Worm (Caenorhabditis elegans) whole organism, L3 larva: ENCODE data around the gene W04H10.2.
A peak's percentile ranks its signal among the peaks of the same experiment; 100 is the strongest.

Source experiments
- R02D3.7 ChIP-seq: fragments of 150-350 bp; optimal IDR thresholded peaks from 2 replicates; lab custom pipeline; 2014; ENCODE audit warnings: missing biosample characterization, missing genetic modification characterization
- ZK546.5 ChIP-seq: sonication (generic microtip); optimal IDR thresholded peaks from 2 replicates; lab custom pipeline; 2017; ENCODE audit warnings: missing biosample characterization, missing genetic modification characterization
- aly-2 ChIP-seq: fragments of 150-350 bp; optimal IDR thresholded peaks from 2 replicates; lab custom pipeline; 2014; ENCODE audit warnings: missing biosample characterization, missing genetic modification characterization
- ama-1 ChIP-seq: fragments of 150-350 bp; optimal IDR thresholded peaks from 2 replicates; lab custom pipeline; 2018
- ceh-16 ChIP-seq: sonication (generic microtip); optimal IDR thresholded peaks from 2 replicates; lab custom pipeline; 2017; ENCODE audit warnings: missing biosample characterization, missing genetic modification characterization
- ceh-28 ChIP-seq: fragments of 150-350 bp; optimal IDR thresholded peaks from 2 replicates; lab custom pipeline; 2014; ENCODE audit warnings: missing biosample characterization, missing genetic modification reagents, missing genetic modification characterization
- ceh-82 ChIP-seq: fragments of 150-350 bp; optimal IDR thresholded peaks from 2 replicates; lab custom pipeline; 2014; ENCODE audit warnings: missing biosample characterization, missing genetic modification characterization
- egl-27 ChIP-seq: sonication (generic microtip); optimal IDR thresholded peaks from 4 replicates; lab custom pipeline; 2017; ENCODE audit warnings: missing biosample characterization, missing genetic modification reagents, missing genetic modification characterization
- egl-5 ChIP-seq: fragments of 150-350 bp; optimal IDR thresholded peaks from 2 replicates; lab custom pipeline; 2017; ENCODE audit warnings: missing biosample characterization, missing genetic modification reagents, missing genetic modification characterization, inconsistent platforms
- elt-1 ChIP-seq: fragments of 150-350 bp; optimal IDR thresholded peaks from 2 replicates; lab custom pipeline; 2014; ENCODE audit warnings: missing biosample characterization, missing genetic modification characterization
- elt-2 ChIP-seq: sonication (generic microtip); optimal IDR thresholded peaks from 2 replicates; lab custom pipeline; 2016; ENCODE audit warnings: missing genetic modification reagents, mild to moderate bottlenecking, missing genetic modification characterization, missing compliant biosample characterization
- elt-3 ChIP-seq, 3 experiments: fragments of 150-350 bp in 1 of 3; sonication (generic microtip) in 2 of 3; optimal IDR thresholded peaks; 2 replicates in 2 of 3; 4 replicates in 1 of 3; lab custom pipeline; 2014 to 2017; ENCODE audit warnings: missing biosample characterization in 3 of 3, missing genetic modification characterization in 3 of 3
- eor-1 ChIP-seq, 2 experiments: fragments of 150-350 bp; optimal IDR thresholded peaks; 2 replicates each; lab custom pipeline; 2014 to 2018; ENCODE audit warnings: missing biosample characterization in 2 of 2, missing genetic modification characterization in 2 of 2
- fkh-10 ChIP-seq: sonication (generic microtip); optimal IDR thresholded peaks from 2 replicates; lab custom pipeline; 2017; ENCODE audit warnings: missing biosample characterization, missing genetic modification reagents, missing genetic modification characterization
- fkh-2 ChIP-seq: fragments of 150-350 bp; optimal IDR thresholded peaks from 2 replicates; lab custom pipeline; 2014; ENCODE audit warnings: missing biosample characterization, missing genetic modification reagents, missing genetic modification characterization
- fos-1 ChIP-seq: fragments of 150-350 bp; optimal IDR thresholded peaks from 2 replicates; lab custom pipeline; 2014; ENCODE audit warnings: missing biosample characterization, missing genetic modification characterization
- hmg-11 ChIP-seq: sonication (generic microtip); optimal IDR thresholded peaks from 2 replicates; lab custom pipeline; 2016; ENCODE audit warnings: missing genetic modification characterization, missing compliant biosample characterization
- jun-1 ChIP-seq: fragments of 150-350 bp; optimal IDR thresholded peaks from 2 replicates; lab custom pipeline; 2014; ENCODE audit warnings: missing biosample characterization, missing genetic modification reagents, missing genetic modification characterization
- lin-15B ChIP-seq: fragments of 150-350 bp; optimal IDR thresholded peaks from 2 replicates; lab custom pipeline; 2014; ENCODE audit warnings: missing biosample characterization, missing genetic modification characterization
- lin-39 ChIP-seq: fragments of 150-350 bp; optimal IDR thresholded peaks from 2 replicates; lab custom pipeline; 2018; ENCODE audit warnings: missing biosample characterization, missing genetic modification reagents, missing genetic modification characterization
- lsy-12 ChIP-seq: sonication (generic microtip); optimal IDR thresholded peaks from 2 replicates; lab custom pipeline; 2016; ENCODE audit warnings: mild to moderate bottlenecking, missing genetic modification characterization, missing compliant biosample characterization
- mdl-1 ChIP-seq: fragments of 150-350 bp; optimal IDR thresholded peaks from 2 replicates; lab custom pipeline; 2014; ENCODE audit warnings: missing biosample characterization, missing genetic modification characterization
- mml-1 ChIP-seq: fragments of 150-350 bp; sonication (generic microtip); optimal IDR thresholded peaks from 3 replicates; lab custom pipeline; 2014; ENCODE audit warnings: missing biosample characterization, missing genetic modification characterization
- nfya-1 ChIP-seq: sonication (generic microtip); optimal IDR thresholded peaks from 2 replicates; lab custom pipeline; 2017; ENCODE audit warnings: missing genetic modification characterization, mild to moderate bottlenecking, missing compliant biosample characterization, antibody characterized with exemption, moderate library complexity; ENCODE audit not compliant: insufficient read depth
- nhr-11 ChIP-seq: fragments of 150-350 bp; optimal IDR thresholded peaks from 2 replicates; lab custom pipeline; 2014; ENCODE audit warnings: missing biosample characterization, missing genetic modification characterization
- nhr-12 ChIP-seq: fragments of 150-350 bp; optimal IDR thresholded peaks from 2 replicates; lab custom pipeline; 2014; ENCODE audit warnings: missing biosample characterization, missing genetic modification characterization
- nhr-23 ChIP-seq: fragments of 150-350 bp; optimal IDR thresholded peaks from 2 replicates; lab custom pipeline; 2014; ENCODE audit warnings: missing biosample characterization, missing genetic modification reagents, missing genetic modification characterization
- nhr-237 ChIP-seq: fragments of 150-350 bp; optimal IDR thresholded peaks from 2 replicates; lab custom pipeline; 2014; ENCODE audit warnings: missing biosample characterization, missing genetic modification characterization
- nhr-25 ChIP-seq: sonication (generic microtip); optimal IDR thresholded peaks from 2 replicates; lab custom pipeline; 2017; ENCODE audit warnings: missing biosample characterization, missing genetic modification characterization
- nhr-28 ChIP-seq: fragments of 150-350 bp; optimal IDR thresholded peaks from 2 replicates; lab custom pipeline; 2014; ENCODE audit warnings: missing biosample characterization, missing genetic modification characterization
- nhr-43 ChIP-seq: sonication (generic microtip); optimal IDR thresholded peaks from 2 replicates; lab custom pipeline; 2016; ENCODE audit warnings: mild to moderate bottlenecking, missing genetic modification characterization, missing compliant biosample characterization; ENCODE audit not compliant: poor library complexity, severe bottlenecking
- nhr-67 ChIP-seq: fragments of 150-350 bp; optimal IDR thresholded peaks from 2 replicates; lab custom pipeline; 2014; ENCODE audit warnings: missing biosample characterization, missing genetic modification characterization
- nhr-76 ChIP-seq: fragments of 150-350 bp; sonication (generic microtip); optimal IDR thresholded peaks from 5 replicates; lab custom pipeline; 2014; ENCODE audit warnings: missing biosample characterization, missing genetic modification characterization
- pha-4 ChIP-seq: fragments of 150-350 bp; optimal IDR thresholded peaks from 2 replicates; lab custom pipeline; 2014; ENCODE audit warnings: missing biosample characterization, missing genetic modification reagents, missing genetic modification characterization
- pqm-1 ChIP-seq: fragments of 150-350 bp; optimal IDR thresholded peaks from 2 replicates; lab custom pipeline; 2017; ENCODE audit warnings: missing biosample characterization, missing genetic modification characterization, inconsistent platforms
- sea-2 ChIP-seq: fragments of 150-350 bp; sonication (generic microtip); optimal IDR thresholded peaks from 4 replicates; lab custom pipeline; 2014; ENCODE audit warnings: missing biosample characterization, missing genetic modification reagents, missing genetic modification characterization
- skn-1 ChIP-seq: fragments of 150-350 bp; optimal IDR thresholded peaks from 2 replicates; lab custom pipeline; 2014; ENCODE audit warnings: missing biosample characterization, missing genetic modification characterization
- snpc-4 ChIP-seq: fragments of 150-350 bp; optimal IDR thresholded peaks from 2 replicates; lab custom pipeline; 2014; ENCODE audit warnings: missing biosample characterization, missing genetic modification characterization
- tbx-2 ChIP-seq: sonication (generic microtip); optimal IDR thresholded peaks from 2 replicates; lab custom pipeline; 2016; ENCODE audit warnings: mild to moderate bottlenecking, missing genetic modification characterization, missing compliant biosample characterization
- unc-39 ChIP-seq: sonication (generic microtip); optimal IDR thresholded peaks from 4 replicates; lab custom pipeline; 2017; ENCODE audit warnings: missing biosample characterization, missing genetic modification characterization
- ztf-4 ChIP-seq: fragments of 150-350 bp; optimal IDR thresholded peaks from 2 replicates; lab custom pipeline; 2014; ENCODE audit warnings: missing biosample characterization, missing genetic modification characterization

W04H10.2 gene

ce11 chrII:625926-626325, 20.6 kb downstream of the W04H10.2 start:
- TF ChIP-seq ztf-4: no peak
- no peak for TF ChIP-seq tbx-2 (tag; lab: Kevin White, UChicago)
- TF ChIP-seq nhr-11 (tag; lab: Kevin White, UChicago): no peak
- no peak for TF ChIP-seq eor-1 (tag; optimal IDR thresholded peaks at IDR 0.05; lab: Kevin White, UChicago)
- peak; percentile 48 for TF ChIP-seq nhr-25 (tag; lab: Kevin White, UChicago)
- TF ChIP-seq pha-4 (tag; lab: Kevin White, UChicago): peak; percentile 65
- no peak for TF ChIP-seq fkh-2 (tag; lab: Kevin White, UChicago)
- TF ChIP-seq unc-39 (tag; lab: Kevin White, UChicago): no peak
- TF ChIP-seq nhr-23 (tag; lab: Kevin White, UChicago): peak; percentile 72
- no peak for TF ChIP-seq elt-1
- TF ChIP-seq mml-1 (tag; lab: Kevin White, UChicago): no peak
- no peak for TF ChIP-seq fkh-10 (GFP tag; lab: Kevin White, UChicago)
- TF ChIP-seq R02D3.7 (tag; lab: Kevin White, UChicago): no peak
- peak; percentile 33 for TF ChIP-seq nfya-1
- TF ChIP-seq lin-39: peak; percentile 41
- TF ChIP-seq nhr-43: no peak
- TF ChIP-seq jun-1: peak; percentile 8
- no peak for TF ChIP-seq pqm-1 (tag; lab: Kevin White, UChicago)
- TF ChIP-seq hmg-11 (tag; lab: Kevin White, UChicago): peak; percentile 86
- TF ChIP-seq lin-15B (tag; lab: Kevin White, UChicago): no peak
- TF ChIP-seq elt-2: no peak
- TF ChIP-seq ceh-28 (tag; lab: Kevin White, UChicago): no peak
- no peak for TF ChIP-seq mdl-1 (tag; lab: Kevin White, UChicago)
- no peak for TF ChIP-seq nhr-67 (tag; lab: Kevin White, UChicago)
- TF ChIP-seq sea-2: no peak
- TF ChIP-seq ZK546.5 (tag; lab: Kevin White, UChicago): no peak
- no peak for TF ChIP-seq egl-5 (tag; lab: Kevin White, UChicago)
- TF ChIP-seq snpc-4 (tag; lab: Kevin White, UChicago): no peak
- TF ChIP-seq fos-1: no peak
- TF ChIP-seq ama-1: no peak
- no peak for TF ChIP-seq ceh-82
- no peak for TF ChIP-seq egl-27 (tag; lab: Kevin White, UChicago)
- no peak for TF ChIP-seq aly-2 (tag; lab: Kevin White, UChicago)
- no peak for TF ChIP-seq lsy-12 (tag; lab: Kevin White, UChicago)
- no peak for TF ChIP-seq nhr-76
- no peak for TF ChIP-seq nhr-12
- no peak for TF ChIP-seq ceh-16 (tag; lab: Kevin White, UChicago)

- TF ChIP-seq nhr-28 (tag; lab: Kevin White, UChicago) (no peak), skn-1 (tag; lab: Kevin White, UChicago) (no peak), nhr-11 (tag; lab: Kevin White, UChicago) (no peak), R02D3.7 (tag; lab: Kevin White, UChicago) (no peak), hmg-11 (tag; lab: Kevin White, UChicago) (no peak), jun-1 (no peak), ama-1 (no peak), nhr-237 (tag; lab: Kevin White, UChicago) (no peak), tbx-2 (tag; lab: Kevin White, UChicago) (no peak), elt-2 (no peak), fos-1 (no peak)
These were observed 21.8 kb downstream of the W04H10.2 start, which contains the start of gene arrd-1 for ce11 chrII:627205-627604. Gene arrd-1, plus strand, starts transcription at chrII:627505.

DNA sequence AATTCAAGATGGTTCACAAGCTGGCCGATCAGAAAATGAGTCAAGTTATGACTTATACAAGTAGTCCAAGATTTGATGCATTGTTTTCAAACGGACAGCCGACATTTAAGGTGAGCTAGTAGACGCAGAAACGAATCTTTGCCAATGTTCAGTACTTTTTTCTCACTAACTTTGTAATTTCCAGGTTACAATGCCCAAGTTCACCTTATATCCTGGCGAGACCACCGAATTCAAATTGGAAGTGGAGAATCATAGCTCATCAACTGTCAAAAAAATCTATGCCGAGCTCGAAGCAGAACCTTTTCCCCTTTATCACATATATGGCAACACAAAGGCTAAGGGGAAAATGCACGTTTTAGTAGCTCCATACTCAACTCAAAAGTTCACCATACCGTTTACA, 22.5 kb downstream of the W04H10.2 start:
- TF ChIP-seq nhr-12 (no peak), hmg-11 (tag; lab: Kevin White, UChicago) (no peak), eor-1 (tag; optimal IDR thresholded peaks at IDR 0.05; lab: Kevin White, UChicago) (no peak), ceh-82 (no peak), elt-1 (no peak)

ce11 chrII:633984-634383, 28.6 kb downstream of the W04H10.2 start, which contains the start of gene T04B8.1:
Gene T04B8.1, plus strand, starts transcription at chrII:634284.
- TF ChIP-seq nhr-25 (tag; lab: Kevin White, UChicago) (no peak), R02D3.7 (tag; lab: Kevin White, UChicago) (no peak), egl-27 (tag; lab: Kevin White, UChicago) (no peak), ztf-4 (no peak), ama-1 (no peak), nhr-76 (no peak), nhr-23 (tag; lab: Kevin White, UChicago) (no peak), snpc-4 (tag; lab: Kevin White, UChicago) (no peak), fkh-2 (tag; lab: Kevin White, UChicago) (no peak), nfya-1 (no peak), mml-1 (tag; lab: Kevin White, UChicago) (no peak), elt-3 (tag; optimal IDR thresholded peaks at IDR 0.05; lab: Kevin White, UChicago) (no peak)
